Worm (Caenorhabditis elegans) whole organism, young adult: ENCODE measurements around the gene bpl-1.
A peak's percentile ranks its signal among the peaks of the same experiment; 100 is the strongest.

ENCODE experiments used
- B0035.1 ChIP-seq: sonication (generic microtip); optimal IDR thresholded peaks from 2 replicates; lab custom pipeline; 2016; ENCODE audit warnings: missing genetic modification characterization, mild to moderate bottlenecking, missing compliant biosample characterization, missing genotype, missing genetic modification reagents
- B0261.1 ChIP-seq: sonication (generic microtip); optimal IDR thresholded peaks from 2 replicates; lab custom pipeline; 2016; ENCODE audit warnings: mild to moderate bottlenecking, missing genetic modification characterization, moderate library complexity, missing compliant biosample characterization
- B0336.3 ChIP-seq: fragments of 200-800 bp; sonication (Bioruptor generic); IDR thresholded peaks from 2 replicates; pipeline ENCODE4 v1.3.6; 2022; ENCODE audit warnings: missing genetic modification characterization, missing compliant biosample characterization
- C17E4.6 ChIP-seq: fragments of 200-800 bp; sonication (Bioruptor generic); IDR thresholded peaks from 2 replicates; pipeline ENCODE4 v1.3.6; 2022; ENCODE audit warnings: missing genetic modification reagents, missing genetic modification characterization, missing compliant biosample characterization
- D2030.7 ChIP-seq: fragments of 200-800 bp; sonication (Bioruptor generic); IDR thresholded peaks from 2 replicates; pipeline ENCODE4 v1.3.6; 2022; ENCODE audit warnings: missing genetic modification reagents, missing genetic modification characterization, missing compliant biosample characterization
- F23B12.7 ChIP-seq: sonication (generic microtip); optimal IDR thresholded peaks from 2 replicates; lab custom pipeline; 2017; ENCODE audit warnings: missing genetic modification characterization, mild to moderate bottlenecking, missing compliant biosample characterization, antibody characterized with exemption, moderate library complexity; ENCODE audit not compliant: insufficient read depth
- F52B5.7 ChIP-seq: sonication (generic microtip); optimal IDR thresholded peaks from 2 replicates; lab custom pipeline; 2016; ENCODE audit warnings: mild to moderate bottlenecking, missing genetic modification characterization, missing compliant biosample characterization
- F57C9.4 ChIP-seq: sonication (generic microtip); optimal IDR thresholded peaks from 2 replicates; lab custom pipeline; 2017; ENCODE audit warnings: mild to moderate bottlenecking, missing genetic modification characterization, missing compliant biosample characterization
- K11D2.4 ChIP-seq: fragments of 200-800 bp; sonication (Bioruptor generic); IDR thresholded peaks from 2 replicates; pipeline ENCODE4 v1.3.6; 2022; ENCODE audit warnings: missing genetic modification reagents, missing genetic modification characterization, missing compliant biosample characterization
- T07F8.4 ChIP-seq: sonication (generic microtip); optimal IDR thresholded peaks from 2 replicates; lab custom pipeline; 2016; ENCODE audit warnings: mild to moderate bottlenecking, missing genetic modification characterization, moderate library complexity, missing compliant biosample characterization
- T26A5.8 ChIP-seq: sonication (generic microtip); optimal IDR thresholded peaks from 2 replicates; lab custom pipeline; 2016; ENCODE audit warnings: missing genetic modification characterization, missing compliant biosample characterization
- Y53F4B.3 ChIP-seq: fragments of 200-800 bp; sonication (Bioruptor generic); IDR thresholded peaks from 2 replicates; pipeline ENCODE4 v1.3.6; 2022; ENCODE audit warnings: missing genetic modification reagents, missing genetic modification characterization, missing compliant biosample characterization
- Y95B8A.8 ChIP-seq: fragments of 200-800 bp; sonication (Bioruptor generic); IDR thresholded peaks from 2 replicates; pipeline ENCODE4 v1.3.6; 2022; ENCODE audit warnings: missing genetic modification reagents, missing genetic modification characterization, missing compliant biosample characterization
- akir-1 ChIP-seq: fragments of 200-800 bp; sonication (Bioruptor generic); optimal IDR thresholded peaks from 2 replicates; lab custom pipeline; 2018; ENCODE audit warnings: mild to moderate bottlenecking, missing genetic modification characterization, moderate library complexity, missing compliant biosample characterization
- ama-1 ChIP-seq, 3 experiments: fragments of 150-350 bp in 1 of 3; sonication (generic microtip) in 2 of 3; optimal IDR thresholded peaks; 2 replicates each; lab custom pipeline; 2014 to 2018; ENCODE audit warnings: missing biosample characterization in 2 of 3, missing genetic modification characterization in 2 of 3, missing genetic modification reagents in 2 of 3
- athp-1 ChIP-seq: sonication (generic microtip); optimal IDR thresholded peaks from 2 replicates; lab custom pipeline; 2017; ENCODE audit warnings: mild to moderate bottlenecking, missing genetic modification characterization, missing compliant biosample characterization
- attf-3 ChIP-seq: fragments of 200-800 bp; sonication (Bioruptor generic); conservative IDR thresholded peaks from 2 replicates; pipeline ENCODE4 v1.3.6; 2022; ENCODE audit warnings: missing genetic modification reagents, missing genetic modification characterization, missing compliant biosample characterization
- attf-5 ChIP-seq: fragments of 200-800 bp; sonication (Bioruptor generic); optimal IDR thresholded peaks from 2 replicates; lab custom pipeline; 2018; ENCODE audit warnings: mild to moderate bottlenecking, missing genetic modification characterization, missing compliant biosample characterization
- bed-2 ChIP-seq: fragments of 200-800 bp; sonication (Bioruptor generic); IDR thresholded peaks from 2 replicates; pipeline ENCODE4 v1.3.6; 2022; ENCODE audit warnings: missing genetic modification reagents, missing genetic modification characterization, missing compliant biosample characterization
- ccch-3 ChIP-seq: fragments of 200-800 bp; sonication (Bioruptor generic); optimal IDR thresholded peaks from 2 replicates; lab custom pipeline; 2018; ENCODE audit warnings: mild to moderate bottlenecking, missing genetic modification characterization, missing compliant biosample characterization
- ceh-27 ChIP-seq: fragments of 200-800 bp; sonication (Bioruptor generic); optimal IDR thresholded peaks from 2 replicates; lab custom pipeline; 2018; ENCODE audit warnings: mild to moderate bottlenecking, missing genetic modification characterization, moderate library complexity, missing compliant biosample characterization
- ceh-40 ChIP-seq: fragments of 200-800 bp; sonication (Bioruptor generic); IDR thresholded peaks from 2 replicates; pipeline ENCODE4 v1.3.6; 2022; ENCODE audit warnings: missing genetic modification characterization, missing compliant biosample characterization
- ceh-58 ChIP-seq: fragments of 200-800 bp; sonication (Bioruptor generic); IDR thresholded peaks from 2 replicates; pipeline ENCODE4 v1.3.6; 2022; ENCODE audit warnings: missing genetic modification characterization, missing compliant biosample characterization
- dox-1 ChIP-seq: fragments of 200-800 bp; sonication (Bioruptor generic); IDR thresholded peaks from 2 replicates; pipeline ENCODE4 v1.3.6; 2022; ENCODE audit warnings: missing genetic modification reagents, missing genetic modification characterization, missing compliant biosample characterization
- ekl-4 ChIP-seq: fragments of 200-800 bp; sonication (Bioruptor generic); IDR thresholded peaks from 2 replicates; pipeline ENCODE4 v1.3.6; 2022; ENCODE audit warnings: missing genetic modification reagents, missing genetic modification characterization, missing compliant biosample characterization
- gei-17 ChIP-seq: fragments of 200-800 bp; sonication (Bioruptor generic); optimal IDR thresholded peaks from 2 replicates; lab custom pipeline; 2018; ENCODE audit warnings: mild to moderate bottlenecking, missing genetic modification characterization, missing compliant biosample characterization
- lin-26 ChIP-seq: fragments of 200-800 bp; sonication (Bioruptor generic); IDR thresholded peaks from 2 replicates; pipeline ENCODE4 v1.3.6; 2022; ENCODE audit warnings: missing genetic modification reagents, missing genetic modification characterization, missing compliant biosample characterization
- lin-40 ChIP-seq: sonication (generic microtip); optimal IDR thresholded peaks from 2 replicates; lab custom pipeline; 2016; ENCODE audit warnings: missing genetic modification characterization, mild to moderate bottlenecking, missing compliant biosample characterization, missing genotype, missing genetic modification reagents
- lir-1 ChIP-seq: fragments of 200-800 bp; sonication (Bioruptor generic); conservative IDR thresholded peaks from 2 replicates; pipeline ENCODE4 v1.3.6; 2022; ENCODE audit warnings: missing genetic modification reagents, missing genetic modification characterization, missing compliant biosample characterization
- lsl-1 ChIP-seq: fragments of 200-800 bp; sonication (Bioruptor generic); optimal IDR thresholded peaks from 2 replicates; lab custom pipeline; 2018; ENCODE audit warnings: mild to moderate bottlenecking, missing genetic modification characterization, moderate library complexity, missing compliant biosample characterization
- madf-10 ChIP-seq: sonication (generic microtip); optimal IDR thresholded peaks from 2 replicates; lab custom pipeline; 2016; ENCODE audit warnings: mild to moderate bottlenecking, missing genetic modification characterization, missing compliant biosample characterization
- madf-8 ChIP-seq: fragments of 200-800 bp; sonication (Bioruptor generic); conservative IDR thresholded peaks from 2 replicates; pipeline ENCODE4 v1.3.6; 2022; ENCODE audit warnings: missing genetic modification reagents, missing genetic modification characterization, missing compliant biosample characterization
- mes-4 ChIP-seq: sonication (generic microtip); optimal IDR thresholded peaks from 2 replicates; lab custom pipeline; 2016; ENCODE audit warnings: missing genotype, missing genetic modification characterization, missing compliant biosample characterization
- nfya-2 ChIP-seq: fragments of 200-800 bp; sonication (Bioruptor generic); IDR thresholded peaks from 2 replicates; pipeline ENCODE4 v1.3.6; 2022; ENCODE audit warnings: missing genetic modification reagents, missing genetic modification characterization, missing compliant biosample characterization
- nhr-80 ChIP-seq: sonication (generic microtip); optimal IDR thresholded peaks from 2 replicates; lab custom pipeline; 2016; ENCODE audit warnings: missing genetic modification characterization, missing compliant biosample characterization
- rpc-1 ChIP-seq, 2 experiments: fragments of 150-350 bp in 1 of 2; sonication (generic microtip) in 1 of 2; optimal IDR thresholded peaks; 2 replicates each; lab custom pipeline; 2014 to 2018; ENCODE audit warnings: missing biosample characterization in 1 of 2, missing genetic modification characterization in 1 of 2, missing genetic modification reagents in 1 of 2, missing genotype in 1 of 2
- sdz-38 ChIP-seq: sonication (generic microtip); optimal IDR thresholded peaks from 2 replicates; lab custom pipeline; 2016; ENCODE audit warnings: missing genotype, missing genetic modification characterization, missing compliant biosample characterization
- snpc-1.1 ChIP-seq: sonication (generic microtip); optimal IDR thresholded peaks from 2 replicates; lab custom pipeline; 2017; ENCODE audit warnings: missing genetic modification characterization, mild to moderate bottlenecking, missing compliant biosample characterization, antibody characterized with exemption, moderate library complexity, missing genotype, missing genetic modification reagents; ENCODE audit not compliant: insufficient read depth
- snpc-1.3 ChIP-seq: sonication (generic microtip); optimal IDR thresholded peaks from 2 replicates; lab custom pipeline; 2017; ENCODE audit warnings: missing genetic modification characterization, mild to moderate bottlenecking, missing compliant biosample characterization, antibody characterized with exemption, moderate library complexity, missing genotype, missing genetic modification reagents; ENCODE audit not compliant: insufficient read depth
- sptf-2 ChIP-seq: fragments of 200-800 bp; sonication (Bioruptor generic); optimal IDR thresholded peaks from 2 replicates; lab custom pipeline; 2018; ENCODE audit warnings: mild to moderate bottlenecking, missing genetic modification characterization, missing compliant biosample characterization
- tbp1 ChIP-seq: fragments of 200-800 bp; sonication (Bioruptor generic); optimal IDR thresholded peaks from 2 replicates; lab custom pipeline; 2018; ENCODE audit warnings: mild to moderate bottlenecking, missing genetic modification characterization, missing compliant biosample characterization
- unc-62 ChIP-seq: fragments of 150-350 bp; optimal IDR thresholded peaks from 2 replicates; lab custom pipeline; 2014; ENCODE audit warnings: missing biosample characterization, missing genetic modification reagents, missing genetic modification characterization
- zim-3 ChIP-seq: sonication (generic microtip); optimal IDR thresholded peaks from 2 replicates; lab custom pipeline; 2017; ENCODE audit warnings: mild to moderate bottlenecking, missing genetic modification characterization, moderate library complexity, missing compliant biosample characterization
- ztf-18 ChIP-seq: sonication (generic microtip); optimal IDR thresholded peaks from 2 replicates; lab custom pipeline; 2016; ENCODE audit warnings: missing genotype, mild to moderate bottlenecking, missing genetic modification characterization, missing compliant biosample characterization
- ztf-22 ChIP-seq: fragments of 200-800 bp; sonication (Bioruptor generic); optimal IDR thresholded peaks from 2 replicates; lab custom pipeline; 2018; ENCODE audit warnings: mild to moderate bottlenecking, missing genetic modification characterization, moderate library complexity, missing compliant biosample characterization
- ztf-26 ChIP-seq: sonication (generic microtip); optimal IDR thresholded peaks from 2 replicates; lab custom pipeline; 2017; ENCODE audit warnings: missing genetic modification characterization, missing compliant biosample characterization
- ztf-3 ChIP-seq: fragments of 200-800 bp; sonication (Bioruptor generic); optimal IDR thresholded peaks from 2 replicates; lab custom pipeline; 2018; ENCODE audit warnings: mild to moderate bottlenecking, missing genetic modification characterization, missing compliant biosample characterization
- ztf-6 ChIP-seq: fragments of 200-800 bp; sonication (Bioruptor generic); IDR thresholded peaks from 2 replicates; pipeline ENCODE4 v1.3.6; 2022; ENCODE audit warnings: missing genetic modification reagents, missing genetic modification characterization, missing compliant biosample characterization

bpl-1 gene

ce11 chrII:6248503-6248902 is 25.5 kb upstream of the bpl-1 start (continued):
- TF ChIP-seq sptf-2 (GFP tag; lab: Kevin White, UChicago) (peak; percentile 27), madf-10 (tag; lab: Kevin White, UChicago) (peak; percentile 37), ztf-26 (tag; lab: Kevin White, UChicago) (peak; percentile 58), ccch-3 (GFP tag; lab: Kevin White, UChicago) (no peak), ceh-40 (GFP tag; lab: Robert Waterston, UW) (no peak), Y53F4B.3 (no peak), ama-1 (optimal IDR thresholded peaks at IDR 0.05; lab: Kevin White, UChicago) (no peak), ama-1 (GFP tag; optimal IDR thresholded peaks at IDR 0.05; lab: Kevin White, UChicago) (peak; percentile 66 to 71), lin-26 (peak; percentile 80), ceh-27 (GFP tag; lab: Kevin White, UChicago) (peak; percentile 35), B0336.3 (GFP tag; lab: Robert Waterston, UW) (0 out of 2 replicates have a peak, but pooled peaks have one; percentile 13), ztf-22 (GFP tag; lab: Kevin White, UChicago) (no peak), B0035.1 (tag; lab: Kevin White, UChicago) (no peak), lir-1 (GFP tag; lab: Robert Waterston, UW) (no peak), nfya-2 (GFP tag; lab: Robert Waterston, UW) (no peak), snpc-1.3 (tag; lab: Kevin White, UChicago) (no peak), zim-3 (tag; lab: Kevin White, UChicago) (no peak), F52B5.7 (peak; percentile 17), madf-8 (0 out of 2 replicates have a peak, but pooled peaks have one; percentile 3), sdz-38 (tag; lab: Kevin White, UChicago) (no peak), snpc-1.1 (tag; lab: Kevin White, UChicago) (no peak), akir-1 (GFP tag; lab: Kevin White, UChicago) (no peak), athp-1 (peak; percentile 61), F57C9.4 (no peak), attf-3 (GFP tag; lab: Robert Waterston, UW) (no peak), unc-62 (GFP tag; lab: Kevin White, UChicago) (no peak), lsl-1 (peak; percentile 43), rpc-1 (optimal IDR thresholded peaks at IDR 0.05; lab: Kevin White, UChicago) (peak; percentile 70), rpc-1 (tag; optimal IDR thresholded peaks at IDR 0.05; lab: Kevin White, UChicago) (peak; percentile 77), ztf-3 (GFP tag; lab: Kevin White, UChicago) (no peak), ekl-4 (peak; percentile 87), dox-1 (GFP tag; lab: Robert Waterston, UW) (peak; percentile 73), mes-4 (tag; lab: Kevin White, UChicago) (peak; percentile 69), tbp1 (GFP tag; lab: Kevin White, UChicago) (peak; percentile 92), T26A5.8 (tag; lab: Kevin White, UChicago) (no peak), K11D2.4 (GFP tag; lab: Robert Waterston, UW) (no peak), B0261.1 (tag; lab: Kevin White, UChicago) (peak; percentile 80), attf-5 (GFP tag; lab: Kevin White, UChicago) (peak; percentile 68), C17E4.6 (GFP tag; lab: Robert Waterston, UW) (no peak), T07F8.4 (tag; lab: Kevin White, UChicago) (peak; percentile 63), bed-2 (0 out of 2 replicates have a peak, but pooled peaks have one; percentile 15), nhr-80 (tag; lab: Kevin White, UChicago) (peak; percentile 35), ztf-18 (tag; lab: Kevin White, UChicago) (peak; percentile 68), Y95B8A.8 (GFP tag; lab: Robert Waterston, UW) (no peak), F23B12.7 (peak; percentile 95), ztf-6 (GFP tag; lab: Robert Waterston, UW) (no peak), D2030.7 (GFP tag; lab: Robert Waterston, UW) (peak; percentile 41; the same call in 1 of the 2 replicates), ceh-58 (GFP tag; lab: Robert Waterston, UW) (no peak), lin-40 (tag; lab: Kevin White, UChicago) (no peak), gei-17 (GFP tag; lab: Kevin White, UChicago) (no peak)
